Fruit fly (Drosophila melanogaster) whole organism, embryonic: ENCODE data around the gene CG6403.

ENCODE experiments used
- Asciz ChIP-seq: fragments of 200-800 bp; sonication (Bioruptor generic); optimal IDR thresholded peaks from 2 replicates; lab custom pipeline; 2017; ENCODE audit warnings: missing biosample characterization, mild to moderate bottlenecking, missing genetic modification characterization, missing genetic modification reagents
- C15 ChIP-seq: fragments of 200-800 bp; sonication (Bioruptor generic); IDR thresholded peaks from 3 replicates; pipeline ENCODE4 v1.3.6; 2022; ENCODE audit warnings: missing biosample characterization, missing genetic modification characterization
- CG13287 ChIP-seq: fragments of 200-800 bp; sonication (Bioruptor generic); IDR thresholded peaks from 2 replicates; pipeline ENCODE4 v1.3.6; 2022; ENCODE audit warnings: missing biosample characterization, missing genetic modification characterization; ENCODE audit not compliant: partially characterized antibody
- CG14710 ChIP-seq: fragments of 200-800 bp; sonication (Bioruptor generic); optimal IDR thresholded peaks from 3 replicates; lab custom pipeline; 2019; ENCODE audit warnings: missing biosample characterization, mild to moderate bottlenecking, missing genetic modification characterization, moderate library complexity
- CG15514 ChIP-seq: fragments of 200-800 bp; sonication (Bioruptor generic); optimal IDR thresholded peaks from 3 replicates; lab custom pipeline; 2017; ENCODE audit warnings: missing biosample characterization, missing genetic modification characterization, mild to moderate bottlenecking, moderate library complexity, missing genetic modification reagents
- CG16813 ChIP-seq: fragments of 200-800 bp; sonication (Bioruptor generic); IDR thresholded peaks from 3 replicates; pipeline ENCODE4 v1.3.6; 2022; ENCODE audit warnings: missing biosample characterization, missing genetic modification characterization; ENCODE audit not compliant: partially characterized antibody
- CG1792 ChIP-seq: fragments of 200-800 bp; sonication (Bioruptor generic); optimal IDR thresholded peaks from 2 replicates; lab custom pipeline; 2016; ENCODE audit warnings: missing biosample characterization, missing genetic modification characterization
- CG2129 ChIP-seq: fragments of 200-800 bp; sonication (Bioruptor generic); IDR thresholded peaks from 2 replicates; pipeline ENCODE4 v1.3.6; 2022; ENCODE audit warnings: missing biosample characterization, missing genetic modification characterization; ENCODE audit not compliant: partially characterized antibody
- CG2889 ChIP-seq: fragments of 200-800 bp; sonication (Bioruptor generic); IDR thresholded peaks from 3 replicates; pipeline ENCODE4 v1.3.6; 2022; ENCODE audit warnings: missing biosample characterization, missing genetic modification characterization
- CG34224 ChIP-seq: fragments of 200-800 bp; sonication (Bioruptor generic); IDR thresholded peaks from 3 replicates; pipeline ENCODE4 v1.3.6; 2022; ENCODE audit warnings: missing biosample characterization, missing genetic modification characterization; ENCODE audit not compliant: partially characterized antibody
- CG34422 ChIP-seq: fragments of 200-800 bp; sonication (Bioruptor generic); IDR thresholded peaks from 3 replicates; pipeline ENCODE4 v1.3.6; 2022; ENCODE audit warnings: missing biosample characterization, missing genetic modification characterization
- CG6791 ChIP-seq: fragments of 200-800 bp; sonication (Bioruptor generic); IDR thresholded peaks from 3 replicates; pipeline ENCODE4 v1.3.6; 2022; ENCODE audit warnings: missing biosample characterization, missing genetic modification characterization; ENCODE audit not compliant: partially characterized antibody
- CG9797 ChIP-seq: fragments of 200-800 bp; sonication (Bioruptor generic); optimal IDR thresholded peaks from 3 replicates; lab custom pipeline; 2018; ENCODE audit warnings: missing biosample characterization, mild to moderate bottlenecking, missing genetic modification characterization
- CoRest ChIP-seq: fragments of 200-800 bp; sonication (Bioruptor generic); optimal IDR thresholded peaks from 3 replicates; lab custom pipeline; 2018; ENCODE audit warnings: missing biosample characterization, mild to moderate bottlenecking, missing genetic modification characterization, moderate library complexity
- Dfd ChIP-seq, 2 experiments: fragments of >200 bp; optimal IDR thresholded peaks; 2 replicates each; lab custom pipeline; 2017; ENCODE audit warnings: missing biosample characterization in 2 of 2, missing genetic modification characterization in 2 of 2
- Hr39 ChIP-seq: fragments of >200 bp; optimal IDR thresholded peaks from 2 replicates; lab custom pipeline; 2017
- MBD-R2 ChIP-seq: fragments of 200-800 bp; sonication (Bioruptor generic); IDR thresholded peaks from 2 replicates; pipeline ENCODE4 v1.3.6; 2022; ENCODE audit warnings: missing biosample characterization, missing genetic modification characterization
- ac ChIP-seq: fragments of 200-800 bp; sonication (Bioruptor generic); optimal IDR thresholded peaks from 3 replicates; lab custom pipeline; 2017; ENCODE audit warnings: missing biosample characterization, mild to moderate bottlenecking, missing genetic modification characterization
- bbx ChIP-seq: fragments of 200-800 bp; sonication (Bioruptor generic); IDR thresholded peaks from 2 replicates; pipeline ENCODE4 v1.3.6; 2022; ENCODE audit warnings: missing biosample characterization, missing genetic modification characterization; ENCODE audit not compliant: partially characterized antibody
- bsh ChIP-seq, 2 experiments: fragments of 200-800 bp; sonication (Bioruptor generic); optimal IDR thresholded peaks; 2 replicates each; lab custom pipeline; 2017 to 2018; ENCODE audit warnings: mild to moderate bottlenecking in 2 of 2, missing biosample characterization in 2 of 2, missing genetic modification characterization in 2 of 2, moderate library complexity in 1 of 2
- chinmo ChIP-seq: fragments of 200-800 bp; sonication (Bioruptor generic); IDR thresholded peaks from 4 replicates; pipeline ENCODE4 v1.3.6; 2022; ENCODE audit warnings: missing biosample characterization, missing genetic modification characterization; ENCODE audit not compliant: partially characterized antibody
- ci ChIP-seq: fragments of 200-800 bp; sonication (Bioruptor generic); IDR thresholded peaks from 3 replicates; pipeline ENCODE4 v1.3.6; 2022; ENCODE audit warnings: missing biosample characterization, missing genetic modification characterization
- dm ChIP-seq: fragments of 200-800 bp; sonication (Bioruptor generic); optimal IDR thresholded peaks from 3 replicates; lab custom pipeline; 2016; ENCODE audit warnings: missing biosample characterization, missing genetic modification characterization
- eve ChIP-seq, 2 experiments: fragments of >200 bp; optimal IDR thresholded peaks; 2 replicates each; lab custom pipeline; 2017; ENCODE audit warnings: missing biosample characterization in 2 of 2, missing genetic modification characterization in 2 of 2
- gcm ChIP-seq: fragments of 200-800 bp; sonication (Bioruptor generic); optimal IDR thresholded peaks from 2 replicates; lab custom pipeline; 2019; ENCODE audit warnings: missing biosample characterization, mild to moderate bottlenecking, missing genetic modification characterization, moderate library complexity
- ham ChIP-seq: fragments of 200-800 bp; sonication (Bioruptor generic); IDR thresholded peaks from 2 replicates; pipeline ENCODE4 v1.3.6; 2022; ENCODE audit warnings: missing biosample characterization, missing genetic modification characterization
- hb ChIP-seq: fragments of 200-800 bp; sonication (Bioruptor generic); IDR thresholded peaks from 3 replicates; pipeline ENCODE4 v1.3.6; 2022; ENCODE audit warnings: missing biosample characterization, missing genetic modification characterization; ENCODE audit not compliant: partially characterized antibody
- inv ChIP-seq: fragments of 200-800 bp; sonication (Bioruptor generic); IDR thresholded peaks from 2 replicates; pipeline ENCODE4 v1.3.6; 2022; ENCODE audit warnings: missing biosample characterization, missing genetic modification characterization; ENCODE audit not compliant: partially characterized antibody
- knrl ChIP-seq: fragments of 200-800 bp; sonication (Bioruptor generic); IDR thresholded peaks from 3 replicates; pipeline ENCODE4 v1.3.6; 2022; ENCODE audit warnings: missing biosample characterization, missing genetic modification characterization; ENCODE audit not compliant: partially characterized antibody
- phol ChIP-seq: fragments of 200-800 bp; sonication (Bioruptor generic); optimal IDR thresholded peaks from 3 replicates; lab custom pipeline; 2018; ENCODE audit warnings: missing biosample characterization, mild to moderate bottlenecking, missing genetic modification characterization, moderate library complexity
- pzg ChIP-seq: fragments of 200-800 bp; sonication (Bioruptor generic); optimal IDR thresholded peaks from 3 replicates; lab custom pipeline; 2018; ENCODE audit warnings: missing biosample characterization, mild to moderate bottlenecking, missing genetic modification characterization, moderate library complexity
- ranshi ChIP-seq: fragments of 200-800 bp; sonication (Bioruptor generic); IDR thresholded peaks from 2 replicates; pipeline ENCODE4 v1.3.6; 2022; ENCODE audit warnings: missing biosample characterization, missing genetic modification characterization
- sens ChIP-seq: fragments of 200-800 bp; sonication (Bioruptor generic); peaks from one replicate; lab custom pipeline; 2016; ENCODE audit warnings: missing biosample characterization, missing genetic modification characterization
- sna ChIP-seq: fragments of 200-800 bp; sonication (Bioruptor generic); IDR thresholded peaks from 2 replicates; pipeline ENCODE4 v1.3.6; 2022; ENCODE audit warnings: missing biosample characterization, missing genetic modification characterization; ENCODE audit not compliant: partially characterized antibody
- stc ChIP-seq: fragments of 200-800 bp; sonication (Bioruptor generic); IDR thresholded peaks from 2 replicates; pipeline ENCODE4 v1.3.6; 2022; ENCODE audit warnings: missing biosample characterization, missing genetic modification characterization
- tin ChIP-seq: fragments of 200-800 bp; sonication (Bioruptor generic); optimal IDR thresholded peaks from 3 replicates; lab custom pipeline; 2016; ENCODE audit warnings: missing biosample characterization, missing genetic modification characterization
- tll ChIP-seq, 2 experiments: fragments of 200-800 bp in 1 of 2; fragments of >200 bp in 1 of 2; sonication (Bioruptor generic) in 1 of 2; optimal IDR thresholded peaks; 2 replicates each; lab custom pipeline; 2017 to 2019; ENCODE audit warnings: missing biosample characterization in 2 of 2, missing genetic modification characterization in 2 of 2, mild to moderate bottlenecking in 1 of 2, moderate library complexity in 1 of 2
- trem ChIP-seq: fragments of 200-800 bp; optimal IDR thresholded peaks from 3 replicates; lab custom pipeline; 2019; ENCODE audit warnings: missing biosample characterization, mild to moderate bottlenecking, missing genetic modification characterization, moderate library complexity
- unc-4 ChIP-seq: fragments of 200-800 bp; sonication (Bioruptor generic); IDR thresholded peaks from 2 replicates; pipeline ENCODE4 v1.3.6; 2022; ENCODE audit warnings: missing biosample characterization, missing genetic modification characterization; ENCODE audit not compliant: partially characterized antibody
- vnd ChIP-seq: fragments of 200-800 bp; sonication (Bioruptor generic); IDR thresholded peaks from 3 replicates; pipeline ENCODE4 v1.3.6; 2022; ENCODE audit warnings: missing biosample characterization, missing genetic modification characterization; ENCODE audit not compliant: partially characterized antibody
- zen2 ChIP-seq: fragments of 200-800 bp; sonication (Bioruptor generic); IDR thresholded peaks from 3 replicates; pipeline ENCODE4 v1.3.6; 2022; ENCODE audit warnings: missing biosample characterization, missing genetic modification characterization; ENCODE audit not compliant: partially characterized antibody

Gene CG6403

dm6 chr3R:26728427-26728826 lies 7.7 kb downstream of the CG6403 start, which contains the start of gene CG14245:
TSS of gene CG14245 (plus strand) at chr3R:26728727.
- TF ChIP-seq CG34422 (GFP tag; lab: Robert Waterston, UW) (no peak), ham (GFP tag; lab: Robert Waterston, UW) (no peak), hb (GFP tag; lab: Robert Waterston, UW) (no peak)

dm6 chr3R:26727014-26727413 lies 9.1 kb downstream of the CG6403 start, which contains the start of gene CG14246:
TSS of gene CG14246 (plus strand) at chr3R:26727314.
- TF ChIP-seq CG2889 (0 out of 3 replicates have a peak, but pooled peaks have one; percentile 7), tll (GFP tag; optimal IDR thresholded peaks at IDR 0.05; lab: Kevin White, UChicago) (no peak), bsh (GFP tag; optimal IDR thresholded peaks at IDR 0.05; lab: Kevin White, UChicago) (no peak)

- no peak for TF ChIP-seq tin (GFP tag; lab: Kevin White, UChicago)
- peak; percentile 56 for TF ChIP-seq Hr39 (lab: Kevin White, UChicago)
Measured at dm6 chr3R:26725833-26726232, 10.3 kb downstream of the CG6403 start, which contains the start of gene CG14244. TSS of gene CG14244 (plus strand) at chr3R:26726133.

- peak; percentile 74 for TF ChIP-seq zen2
- TF ChIP-seq stc (GFP tag; lab: Robert Waterston, UW): no peak
- peak; percentile 55 for TF ChIP-seq CG9797 (GFP tag; lab: Kevin White, UChicago)
- peak; percentile 75 for TF ChIP-seq MBD-R2
- peak; percentile 57; the same call in 1 of the 2 replicates for TF ChIP-seq CG2129 (GFP tag; lab: Robert Waterston, UW)
- TF ChIP-seq CG34224 (GFP tag; lab: Robert Waterston, UW): peak; percentile 83
- peak; percentile 86 for TF ChIP-seq inv (GFP tag; lab: Robert Waterston, UW)
- no peak for TF ChIP-seq Asciz (GFP tag; lab: Kevin White, UChicago)
- no peak for TF ChIP-seq CG1792 (GFP tag; lab: Kevin White, UChicago)
- TF ChIP-seq hb (GFP tag; lab: Robert Waterston, UW): peak; percentile 74
- TF ChIP-seq ac (GFP tag; lab: Kevin White, UChicago): no peak
- TF ChIP-seq CG13287 (GFP tag; lab: Robert Waterston, UW): peak; percentile 90
- no peak for TF ChIP-seq dm
- peak; percentile 5 for TF ChIP-seq CoRest (tag; lab: Kevin White, UChicago)
- peak; percentile 27 for TF ChIP-seq trem (tag; lab: Kevin White, UChicago)
- TF ChIP-seq pzg (GFP tag; lab: Kevin White, UChicago): peak; percentile 68
- TF ChIP-seq CG6791: peak; percentile 91
- TF ChIP-seq chinmo (GFP tag; lab: Robert Waterston, UW): peak; percentile 74; the same call in 3 of the 4 replicates
- no peak for TF ChIP-seq C15 (GFP tag; lab: Robert Waterston, UW)
- peak; percentile 89 for TF ChIP-seq unc-4 (GFP tag; lab: Robert Waterston, UW)
- TF ChIP-seq gcm (GFP tag; lab: Kevin White, UChicago): no peak
- TF ChIP-seq ci (GFP tag; lab: Robert Waterston, UW): no peak
- TF ChIP-seq sens (GFP tag; lab: Kevin White, UChicago): peak; percentile 72
- TF ChIP-seq CG14710 (tag; lab: Kevin White, UChicago): peak; percentile 41
- TF ChIP-seq knrl: peak; percentile 88
- no peak for TF ChIP-seq eve (GFP tag; optimal IDR thresholded peaks at IDR 0.05; lab: Kevin White, UChicago)
- TF ChIP-seq ranshi (GFP tag; lab: Robert Waterston, UW): no peak
- peak; percentile 88 for TF ChIP-seq bbx (GFP tag; lab: Robert Waterston, UW)
- peak; percentile 24 for TF ChIP-seq phol (tag; lab: Kevin White, UChicago)
- peak; percentile 76 for TF ChIP-seq vnd (GFP tag; lab: Robert Waterston, UW)
- peak; percentile 82 for TF ChIP-seq sna (GFP tag; lab: Robert Waterston, UW)
- peak; percentile 18 for TF ChIP-seq CG15514 (GFP tag; lab: Kevin White, UChicago)
- TF ChIP-seq CG16813: peak; percentile 88
- no peak for TF ChIP-seq Dfd (GFP tag; optimal IDR thresholded peaks at IDR 0.05; lab: Kevin White, UChicago)
Measured at dm6 chr3R:26724977-26725612, 11.0 kb downstream of the CG6403 start, which contains the start of gene CG6420. TSS of gene CG6420 (minus strand) at chr3R:26725216.
